Worm (Caenorhabditis elegans) whole organism, L4 larva: ENCODE measurements around the gene nrfl-1.

Source experiments
- D1046.2 ChIP-seq: fragments of 200-800 bp; sonication (Bioruptor generic); IDR thresholded peaks from 2 replicates; pipeline ENCODE4 v1.3.6; 2022; ENCODE audit warnings: missing genetic modification characterization, missing compliant biosample characterization
- R02D3.7 ChIP-seq: fragments of 150-350 bp; sonication (generic microtip); optimal IDR thresholded peaks from 3 replicates; lab custom pipeline; 2014; ENCODE audit warnings: missing biosample characterization, missing genetic modification characterization
- ZK337.2 ChIP-seq: fragments of 200-800 bp; sonication (Bioruptor generic); IDR thresholded peaks from 2 replicates; pipeline ENCODE4 v1.3.6; 2022; ENCODE audit warnings: missing genetic modification reagents, missing genetic modification characterization, missing compliant biosample characterization
- aha-1 ChIP-seq: fragments of 150-350 bp; peaks from one replicate; lab custom pipeline; 2014; ENCODE audit warnings: missing biosample characterization, missing genetic modification characterization
- aly-2 ChIP-seq: sonication (generic microtip); optimal IDR thresholded peaks from 2 replicates; lab custom pipeline; 2018; ENCODE audit warnings: missing biosample characterization, missing genetic modification characterization
- ama-1 ChIP-seq: fragments of 150-350 bp; optimal IDR thresholded peaks from 2 replicates; lab custom pipeline; 2014; ENCODE audit warnings: inconsistent platforms, mixed read lengths
- arid-1 ChIP-seq: fragments of 200-800 bp; sonication (Bioruptor generic); conservative IDR thresholded peaks from 2 replicates; pipeline ENCODE4 v1.3.6; 2022; ENCODE audit warnings: missing genetic modification reagents, missing genetic modification characterization, missing compliant biosample characterization
- ceh-20 ChIP-seq: fragments of 200-800 bp; sonication (Bioruptor generic); IDR thresholded peaks from 2 replicates; pipeline ENCODE4 v1.3.6; 2022; ENCODE audit warnings: missing genetic modification reagents, missing genetic modification characterization, missing compliant biosample characterization
- ceh-82 ChIP-seq: sonication (generic microtip); optimal IDR thresholded peaks from 2 replicates; lab custom pipeline; 2017; ENCODE audit warnings: missing biosample characterization, missing genetic modification characterization
- ctbp-1 ChIP-seq: fragments of 200-800 bp; sonication (Bioruptor generic); IDR thresholded peaks from 2 replicates; pipeline ENCODE4 v1.3.6; 2022; ENCODE audit warnings: missing genetic modification reagents, missing genetic modification characterization, missing compliant biosample characterization
- daf-16 ChIP-seq, 3 experiments: sonication (generic microtip); optimal IDR thresholded peaks; 2 replicates each; lab custom pipeline; 2016 to 2017; ENCODE audit warnings: missing genetic modification characterization in 3 of 3, missing genetic modification reagents in 3 of 3, mild to moderate bottlenecking in 2 of 3, missing compliant biosample characterization in 2 of 3, missing biosample characterization in 1 of 3, moderate library complexity in 1 of 3
- daf-8 ChIP-seq: fragments of 200-800 bp; sonication (Bioruptor generic); IDR thresholded peaks from 2 replicates; pipeline ENCODE4 v1.3.6; 2022; ENCODE audit warnings: missing genetic modification characterization, missing compliant biosample characterization
- dmd-6 ChIP-seq: fragments of 200-800 bp; sonication (Bioruptor generic); IDR thresholded peaks from 2 replicates; pipeline ENCODE4 v1.3.6; 2022; ENCODE audit warnings: missing genetic modification reagents, missing genetic modification characterization, missing compliant biosample characterization
- dpl-1 ChIP-seq: fragments of 150-350 bp; optimal IDR thresholded peaks from 2 replicates; lab custom pipeline; 2014; ENCODE audit warnings: missing biosample characterization, missing genetic modification reagents, missing genetic modification characterization
- dve-1 ChIP-seq: sonication (generic microtip); optimal IDR thresholded peaks from 2 replicates; lab custom pipeline; 2017; ENCODE audit warnings: antibody characterized with exemption, mild to moderate bottlenecking, missing genetic modification characterization, missing compliant biosample characterization; ENCODE audit not compliant: insufficient read depth
- egl-43 ChIP-seq: fragments of 200-800 bp; sonication (Bioruptor generic); IDR thresholded peaks from 2 replicates; pipeline ENCODE4 v1.3.6; 2022; ENCODE audit warnings: missing genetic modification reagents, missing genetic modification characterization, missing compliant biosample characterization
- gei-8 ChIP-seq: fragments of 200-800 bp; sonication (Bioruptor generic); optimal IDR thresholded peaks from 2 replicates; lab custom pipeline; 2018; ENCODE audit warnings: mild to moderate bottlenecking, missing genetic modification characterization, missing compliant biosample characterization
- hif-1 ChIP-seq, 2 experiments: sonication (generic microtip); optimal IDR thresholded peaks; 2 replicates each; lab custom pipeline; 2016 to 2017; ENCODE audit warnings: missing compliant biosample characterization in 2 of 2, missing genetic modification characterization in 2 of 2, missing genetic modification reagents in 2 of 2, missing genotype in 2 of 2, mild to moderate bottlenecking in 1 of 2
- hlh-11 ChIP-seq: fragments of 200-800 bp; sonication (Bioruptor generic); optimal IDR thresholded peaks from 2 replicates; lab custom pipeline; 2018; ENCODE audit warnings: mild to moderate bottlenecking, missing genetic modification characterization, missing compliant biosample characterization
- hlh-30 ChIP-seq: sonication (generic microtip); optimal IDR thresholded peaks from 2 replicates; lab custom pipeline; 2017; ENCODE audit warnings: antibody characterized with exemption, mild to moderate bottlenecking, missing genetic modification characterization, missing compliant biosample characterization; ENCODE audit not compliant: insufficient read depth
- lin-38 ChIP-seq: fragments of 200-800 bp; sonication (Bioruptor generic); IDR thresholded peaks from 2 replicates; pipeline ENCODE4 v1.3.6; 2022; ENCODE audit warnings: missing genetic modification reagents, missing genetic modification characterization, missing compliant biosample characterization
- lin-39 ChIP-seq: fragments of 150-350 bp; optimal IDR thresholded peaks from 2 replicates; lab custom pipeline; 2014; ENCODE audit warnings: missing biosample characterization, missing genetic modification reagents, missing genetic modification characterization
- madf-5 ChIP-seq, 2 experiments: fragments of 200-800 bp; sonication (Bioruptor generic); IDR thresholded peaks; 2 replicates each; pipeline ENCODE4 v1.3.6; 2022; ENCODE audit warnings: missing compliant biosample characterization in 2 of 2, missing genetic modification characterization in 2 of 2
- madf-9 ChIP-seq: fragments of 200-800 bp; sonication (Bioruptor generic); conservative IDR thresholded peaks from 2 replicates; pipeline ENCODE4 v1.3.6; 2022; ENCODE audit warnings: missing genetic modification reagents, missing genetic modification characterization, missing compliant biosample characterization
- mdl-1 ChIP-seq, 2 experiments: fragments of 150-350 bp in 1 of 2; sonication (generic microtip) in 1 of 2; optimal IDR thresholded peaks; 2 replicates each; lab custom pipeline; 2014 to 2017; ENCODE audit warnings: missing biosample characterization in 2 of 2, missing genetic modification characterization in 2 of 2
- mxl-2 ChIP-seq: fragments of 200-800 bp; sonication (Bioruptor generic); conservative IDR thresholded peaks from 2 replicates; pipeline ENCODE4 v1.3.6; 2022; ENCODE audit warnings: missing genetic modification reagents, missing genetic modification characterization, missing compliant biosample characterization
- nhr-10 ChIP-seq: fragments of 150-350 bp; optimal IDR thresholded peaks from 2 replicates; lab custom pipeline; 2014; ENCODE audit warnings: missing biosample characterization, missing genetic modification characterization
- nhr-11 ChIP-seq: fragments of 150-350 bp; optimal IDR thresholded peaks from 2 replicates; lab custom pipeline; 2014; ENCODE audit warnings: missing biosample characterization, missing genetic modification characterization
- nhr-25 ChIP-seq: sonication (generic microtip); optimal IDR thresholded peaks from 2 replicates; lab custom pipeline; 2017; ENCODE audit warnings: missing genetic modification characterization, mild to moderate bottlenecking, missing compliant biosample characterization, antibody characterized with exemption, moderate library complexity, borderline replicate concordance; ENCODE audit not compliant: insufficient read depth
- nhr-28 ChIP-seq: fragments of 150-350 bp; optimal IDR thresholded peaks from 2 replicates; lab custom pipeline; 2014; ENCODE audit warnings: missing biosample characterization, missing genetic modification characterization
- nhr-6 ChIP-seq: fragments of 150-350 bp; optimal IDR thresholded peaks from 2 replicates; lab custom pipeline; 2014; ENCODE audit warnings: missing biosample characterization, missing genetic modification characterization
- pha-4 ChIP-seq, 2 experiments: fragments of 150-350 bp in 1 of 2; fragments of 200-800 bp in 1 of 2; sonication (Bioruptor generic) in 1 of 2; IDR thresholded peaks in 1 of 2; optimal IDR thresholded peaks in 1 of 2; 2 replicates each; pipeline versions ENCODE4 v1.3.6 to Lab custom; 2014 to 2022; ENCODE audit warnings: missing genetic modification characterization in 2 of 2, missing genetic modification reagents in 2 of 2, missing biosample characterization in 1 of 2, missing compliant biosample characterization in 1 of 2
- php-3 ChIP-seq: fragments of 200-800 bp; sonication (Bioruptor generic); IDR thresholded peaks from 2 replicates; pipeline ENCODE4 v1.3.6; 2022; ENCODE audit warnings: missing genetic modification reagents, missing genetic modification characterization, missing compliant biosample characterization
- saeg-2 ChIP-seq: fragments of 200-800 bp; sonication (Bioruptor generic); IDR thresholded peaks from 2 replicates; pipeline ENCODE4 v1.3.6; 2022; ENCODE audit warnings: missing genetic modification reagents, missing genetic modification characterization, missing compliant biosample characterization
- set-16 ChIP-seq: fragments of 200-800 bp; sonication (Bioruptor generic); IDR thresholded peaks from 2 replicates; pipeline ENCODE4 v1.3.6; 2022; ENCODE audit warnings: missing genetic modification reagents, missing genetic modification characterization, missing compliant biosample characterization
- snpc-4 ChIP-seq: fragments of 150-350 bp; optimal IDR thresholded peaks from 2 replicates; lab custom pipeline; 2014; ENCODE audit warnings: missing biosample characterization, missing genetic modification characterization
- spr-3 ChIP-seq: fragments of 200-800 bp; sonication (Bioruptor generic); optimal IDR thresholded peaks from 2 replicates; lab custom pipeline; 2018; ENCODE audit warnings: mild to moderate bottlenecking, missing genetic modification characterization, missing compliant biosample characterization
- tag-97 ChIP-seq: fragments of 200-800 bp; sonication (Bioruptor generic); IDR thresholded peaks from 2 replicates; pipeline ENCODE4 v1.3.6; 2022; ENCODE audit warnings: missing genetic modification characterization, missing compliant biosample characterization
- unc-62 ChIP-seq, 3 experiments: fragments of 150-350 bp in 1 of 3; sonication (generic microtip); optimal IDR thresholded peaks in 2 of 3; peaks in 1 of 3; 1 replicate in 1 of 3; 2 replicates in 2 of 3; lab custom pipeline; 2014 to 2017; ENCODE audit warnings: missing biosample characterization in 3 of 3, missing genetic modification characterization in 3 of 3, missing genetic modification reagents in 3 of 3, missing genotype in 1 of 3
- zfp-2 ChIP-seq: sonication (generic microtip); optimal IDR thresholded peaks from 2 replicates; lab custom pipeline; 2016; ENCODE audit warnings: mild to moderate bottlenecking, missing genetic modification characterization, missing compliant biosample characterization
- zip-11 ChIP-seq: fragments of 200-800 bp; sonication (Bioruptor generic); IDR thresholded peaks from 2 replicates; pipeline ENCODE4 v1.3.6; 2022; ENCODE audit warnings: missing genetic modification characterization, missing compliant biosample characterization
- ztf-11 ChIP-seq: fragments of 150-350 bp; optimal IDR thresholded peaks from 2 replicates; lab custom pipeline; 2014; ENCODE audit warnings: missing biosample characterization, missing genetic modification characterization

The nrfl-1 gene

DNA sequence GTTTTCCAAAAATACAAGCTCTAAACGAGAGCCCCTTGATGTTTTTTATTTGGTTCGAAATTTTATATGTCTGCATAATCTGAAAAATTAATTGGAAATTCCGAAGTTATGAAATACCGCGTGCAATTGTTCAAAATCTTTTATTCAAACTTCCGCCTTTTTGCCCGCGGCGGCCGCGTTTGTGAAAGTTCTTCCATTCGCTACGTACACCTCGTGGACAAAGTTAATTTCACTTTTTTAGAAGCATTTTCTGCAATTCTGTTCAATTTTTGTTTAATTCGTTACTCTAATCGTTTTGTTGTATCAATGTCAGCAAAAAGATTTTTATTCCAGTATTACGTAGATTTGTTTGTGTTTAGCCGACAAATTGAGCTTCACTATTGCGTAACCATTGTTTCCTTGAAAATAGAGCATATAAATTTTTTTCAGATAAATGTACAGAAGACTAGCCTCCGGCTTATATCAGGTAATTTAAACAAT lies 44.6 kb upstream of the nrfl-1 start, which contains the start of gene mppb-1 (continued):
- TF ChIP-seq ztf-11 (tag; lab: Kevin White, UChicago) (no peak), nhr-10 (tag; lab: Kevin White, UChicago) (no peak), egl-43 (no peak), nhr-6 (tag; lab: Kevin White, UChicago) (no peak), nhr-11 (tag; lab: Kevin White, UChicago) (no peak), gei-8 (GFP tag; lab: Kevin White, UChicago) (no peak), ceh-20 (no peak), ama-1 (lab: Kevin White, UChicago) (no peak), madf-9 (GFP tag; lab: Robert Waterston, UW) (peak; percentile 84), lin-38 (GFP tag; lab: Robert Waterston, UW) (peak; percentile 71), dpl-1 (peak; percentile 97), ZK337.2 (GFP tag; lab: Robert Waterston, UW) (peak; percentile 94), mxl-2 (GFP tag; lab: Robert Waterston, UW) (no peak), aly-2 (tag; lab: Kevin White, UChicago) (no peak), dve-1 (no peak), arid-1 (GFP tag; lab: Robert Waterston, UW) (no peak), saeg-2 (GFP tag; lab: Robert Waterston, UW) (no peak), nhr-25 (tag; lab: Kevin White, UChicago) (no peak), lin-39 (no peak), D1046.2 (GFP tag; lab: Robert Waterston, UW) (peak; percentile 67; the same call in 1 of the 2 replicates), mdl-1 (tag; optimal IDR thresholded peaks at IDR 0.05; lab: Kevin White, UChicago) (peak in 1 of 2 experiments; percentile 61)

DNA sequence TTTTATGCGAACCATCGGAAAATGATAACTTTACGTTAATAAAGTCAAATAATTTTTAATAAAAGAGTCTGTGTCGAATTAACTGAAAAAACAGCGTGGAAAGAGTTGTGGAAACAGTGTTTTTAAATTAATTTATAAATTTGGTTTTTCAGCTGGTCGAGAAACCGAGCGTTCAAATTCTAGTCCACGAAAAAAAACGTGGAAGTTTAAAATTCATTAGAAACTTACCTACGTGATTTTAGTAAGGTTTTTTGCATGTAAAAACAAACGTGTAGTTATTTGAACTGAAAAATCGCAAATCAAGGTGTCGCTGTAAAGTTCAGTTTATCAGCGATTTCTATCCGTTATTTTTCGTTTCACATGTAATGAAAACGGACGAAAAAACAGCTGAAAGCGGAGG lies 40.4 kb upstream of the nrfl-1 start, which contains the start of gene mans-4:
Gene mans-4 (minus strand): TSS at position 101 of the 400 bp plus-strand sequence.
- TF ChIP-seq hif-1 (tag; optimal IDR thresholded peaks at IDR 0.05; lab: Kevin White, UChicago), result peak in 1 of 2 experiments; percentile 1
- TF ChIP-seq php-3 (GFP tag; lab: Robert Waterston, UW), result no peak
- no peak for TF ChIP-seq snpc-4 (tag; lab: Kevin White, UChicago)
- no peak for TF ChIP-seq arid-1 (GFP tag; lab: Robert Waterston, UW)
- TF ChIP-seq madf-9 (GFP tag; lab: Robert Waterston, UW), result no peak
- TF ChIP-seq, all 104 proteins: peak for 1

DNA sequence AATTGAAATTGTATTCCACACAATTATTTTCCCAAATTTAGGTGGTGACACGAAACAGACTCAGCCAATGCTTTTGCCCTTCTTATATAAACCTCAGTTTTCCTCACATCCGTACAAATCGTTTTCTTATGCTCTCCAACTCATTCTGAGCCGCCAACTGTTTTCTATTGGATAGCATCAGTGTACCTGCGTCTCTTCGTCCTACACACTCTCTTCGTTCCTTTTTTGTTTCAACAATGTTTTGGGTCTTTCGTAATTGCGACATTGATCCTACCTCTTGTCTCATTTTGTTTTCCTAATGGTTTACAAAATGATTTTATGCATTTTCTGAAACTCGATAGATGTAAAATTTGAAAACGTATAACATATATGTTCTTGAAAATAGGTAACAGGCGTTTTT lies 39.6 kb upstream of the nrfl-1 start:
- TF ChIP-seq dpl-1 (no peak), daf-16 (GFP tag; optimal IDR thresholded peaks at IDR 0.05; lab: Kevin White, UChicago) (peak in 1 of 2 experiments; percentile 70), daf-16 (tag; optimal IDR thresholded peaks at IDR 0.05; lab: Kevin White, UChicago) (no peak), zip-11 (no peak), tag-97 (GFP tag; lab: Robert Waterston, UW) (no peak), arid-1 (GFP tag; lab: Robert Waterston, UW) (no peak)

DNA sequence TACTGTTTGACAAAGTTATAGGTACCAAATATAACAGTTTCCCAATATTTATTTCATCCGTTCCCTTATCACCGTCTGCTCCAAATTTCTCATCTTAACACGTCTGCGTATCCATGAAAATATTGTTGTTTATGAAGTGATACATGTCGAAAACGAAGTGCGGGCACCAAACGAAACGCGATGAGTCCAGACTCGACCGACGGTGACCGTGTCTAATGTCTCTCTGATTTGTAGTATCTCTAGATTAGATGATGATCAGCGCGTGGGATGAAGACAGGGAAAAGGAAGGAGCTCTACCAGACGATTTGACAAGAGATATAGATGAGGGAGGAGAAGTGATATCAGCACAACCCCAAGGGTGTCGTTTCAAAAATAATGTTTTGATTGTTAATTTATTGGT lies 38.7 kb upstream of the nrfl-1 start:
- TF ChIP-seq spr-3 (GFP tag; lab: Kevin White, UChicago) (no peak), gei-8 (GFP tag; lab: Kevin White, UChicago) (no peak), dmd-6 (GFP tag; lab: Robert Waterston, UW) (no peak), zfp-2 (tag; lab: Kevin White, UChicago) (no peak), R02D3.7 (no peak), aha-1 (tag; lab: Kevin White, UChicago) (peak; percentile 21), unc-62 (GFP tag; optimal IDR thresholded peaks at IDR 0.05 in 1 of 2; lab: Kevin White, UChicago) (peak in 1 of 2 experiments; percentile 88), unc-62 (tag; optimal IDR thresholded peaks at IDR 0.05; lab: Kevin White, UChicago) (no peak), lin-39 (no peak), nhr-10 (tag; lab: Kevin White, UChicago) (no peak), ceh-20 (no peak), madf-5 (GFP tag; IDR thresholded peaks at IDR 0.05; lab: Robert Waterston, UW) (no peak), ctbp-1 (GFP tag; lab: Robert Waterston, UW) (no peak), set-16 (GFP tag; lab: Robert Waterston, UW) (no peak), hlh-11 (peak; percentile 33), ceh-82 (tag; lab: Kevin White, UChicago) (no peak), nhr-25 (tag; lab: Kevin White, UChicago) (no peak), pha-4 (GFP tag; IDR thresholded peaks at IDR 0.05; lab: Robert Waterston, UW) (no peak), pha-4 (tag; optimal IDR thresholded peaks at IDR 0.05; lab: Kevin White, UChicago) (no peak), daf-8 (no peak), daf-16 (GFP tag; optimal IDR thresholded peaks at IDR 0.05; lab: Kevin White, UChicago) (peak in 1 of 2 experiments; percentile 82), daf-16 (tag; optimal IDR thresholded peaks at IDR 0.05; lab: Kevin White, UChicago) (no peak), nhr-28 (tag; lab: Kevin White, UChicago) (no peak), hlh-30 (tag; lab: Kevin White, UChicago) (no peak), madf-9 (GFP tag; lab: Robert Waterston, UW) (no peak)
